Worm (Caenorhabditis elegans): ENCODE results near the gene let-754.
"Not testable (repeated sequence)": the region's sequence is repeated elsewhere in the genome, so short reads cannot be mapped to it uniquely, and the experiment has no call there.

ce11 chrIII:7962641-7963040, 9.5 kb upstream of the let-754 start, which contains the start of gene F54H12.4:
- TF ChIP-seq snpc-1.1 (tag; optimal IDR thresholded peaks at IDR 0.05; ENCODE audit: insufficient read depth); snpc-3.4 (tag; optimal IDR thresholded peaks at IDR 0.05); snpc-4 (GFP tag; optimal IDR thresholded peaks at IDR 0.05); snpc-4 (tag; optimal IDR thresholded peaks at IDR 0.05); hrde-1 (tag; optimal IDR thresholded peaks at IDR 0.05; ENCODE audit: borderline replicate concordance); F23B12.7 (tag; optimal IDR thresholded peaks at IDR 0.05; ENCODE audit: insufficient read depth); Y95B8A.8 (GFP tag; IDR thresholded peaks at IDR 0.05); F33H1.4 (GFP tag; IDR thresholded peaks at IDR 0.05); ceh-58 (GFP tag; IDR thresholded peaks at IDR 0.05); nhr-179 (tag; optimal IDR thresholded peaks at IDR 0.05); nhr-90 (tag; optimal IDR thresholded peaks at IDR 0.05); unc-62 (GFP tag; optimal IDR thresholded peaks at IDR 0.05); sdz-38 (tag; optimal IDR thresholded peaks at IDR 0.05); ztf-28 (GFP tag; IDR thresholded peaks at IDR 0.05): not testable (repeated sequence)

Measured in whole organism, young adult.